Worm (Caenorhabditis elegans): ENCODE measurements around the gene cpsf-4.

- TF ChIP-seq him-1 (tag; optimal IDR thresholded peaks at IDR 0.05) (no peak), dao-5 (tag; optimal IDR thresholded peaks at IDR 0.05) (no peak), W03F9.2 (tag; optimal IDR thresholded peaks at IDR 0.05) (no peak)
Measured at ce11 chrIV:12068590-12068989, 24.7 kb downstream of the cpsf-4 start, which contains the start of gene bath-37.
